Worm (Caenorhabditis elegans) whole organism, L3 larva: ENCODE data around the gene got-1.2.

Source experiments
- ZK546.5 ChIP-seq: sonication (generic microtip); optimal IDR thresholded peaks from 2 replicates; lab custom pipeline; 2017; ENCODE audit warnings: missing biosample characterization, missing genetic modification characterization
- aly-2 ChIP-seq: fragments of 150-350 bp; optimal IDR thresholded peaks from 2 replicates; lab custom pipeline; 2014; ENCODE audit warnings: missing biosample characterization, missing genetic modification characterization
- ceh-16 ChIP-seq: sonication (generic microtip); optimal IDR thresholded peaks from 2 replicates; lab custom pipeline; 2017; ENCODE audit warnings: missing biosample characterization, missing genetic modification characterization
- ceh-82 ChIP-seq: fragments of 150-350 bp; optimal IDR thresholded peaks from 2 replicates; lab custom pipeline; 2014; ENCODE audit warnings: missing biosample characterization, missing genetic modification characterization
- ceh-9 ChIP-seq: sonication (generic microtip); optimal IDR thresholded peaks from 2 replicates; lab custom pipeline; 2018; ENCODE audit warnings: missing biosample characterization, missing genetic modification characterization
- egl-5 ChIP-seq: fragments of 150-350 bp; optimal IDR thresholded peaks from 2 replicates; lab custom pipeline; 2017; ENCODE audit warnings: missing biosample characterization, missing genetic modification reagents, missing genetic modification characterization, inconsistent platforms
- elt-1 ChIP-seq: fragments of 150-350 bp; optimal IDR thresholded peaks from 2 replicates; lab custom pipeline; 2014; ENCODE audit warnings: missing biosample characterization, missing genetic modification characterization
- elt-2 ChIP-seq: sonication (generic microtip); optimal IDR thresholded peaks from 2 replicates; lab custom pipeline; 2016; ENCODE audit warnings: missing genetic modification reagents, mild to moderate bottlenecking, missing genetic modification characterization, missing compliant biosample characterization
- elt-3 ChIP-seq, 3 experiments: fragments of 150-350 bp in 1 of 3; sonication (generic microtip) in 2 of 3; optimal IDR thresholded peaks; 2 replicates in 2 of 3; 4 replicates in 1 of 3; lab custom pipeline; 2014 to 2017; ENCODE audit warnings: missing biosample characterization in 3 of 3, missing genetic modification characterization in 3 of 3
- eor-1 ChIP-seq, 2 experiments: fragments of 150-350 bp; optimal IDR thresholded peaks; 2 replicates each; lab custom pipeline; 2014 to 2018; ENCODE audit warnings: missing biosample characterization in 2 of 2, missing genetic modification characterization in 2 of 2
- fkh-10 ChIP-seq: sonication (generic microtip); optimal IDR thresholded peaks from 2 replicates; lab custom pipeline; 2017; ENCODE audit warnings: missing biosample characterization, missing genetic modification reagents, missing genetic modification characterization
- hmg-11 ChIP-seq: sonication (generic microtip); optimal IDR thresholded peaks from 2 replicates; lab custom pipeline; 2016; ENCODE audit warnings: missing genetic modification characterization, missing compliant biosample characterization
- jun-1 ChIP-seq: fragments of 150-350 bp; optimal IDR thresholded peaks from 2 replicates; lab custom pipeline; 2014; ENCODE audit warnings: missing biosample characterization, missing genetic modification reagents, missing genetic modification characterization
- lin-15B ChIP-seq: fragments of 150-350 bp; optimal IDR thresholded peaks from 2 replicates; lab custom pipeline; 2014; ENCODE audit warnings: missing biosample characterization, missing genetic modification characterization
- lsy-12 ChIP-seq: sonication (generic microtip); optimal IDR thresholded peaks from 2 replicates; lab custom pipeline; 2016; ENCODE audit warnings: mild to moderate bottlenecking, missing genetic modification characterization, missing compliant biosample characterization
- mdl-1 ChIP-seq: fragments of 150-350 bp; optimal IDR thresholded peaks from 2 replicates; lab custom pipeline; 2014; ENCODE audit warnings: missing biosample characterization, missing genetic modification characterization
- mml-1 ChIP-seq: fragments of 150-350 bp; sonication (generic microtip); optimal IDR thresholded peaks from 3 replicates; lab custom pipeline; 2014; ENCODE audit warnings: missing biosample characterization, missing genetic modification characterization
- nfya-1 ChIP-seq: sonication (generic microtip); optimal IDR thresholded peaks from 2 replicates; lab custom pipeline; 2017; ENCODE audit warnings: missing genetic modification characterization, mild to moderate bottlenecking, missing compliant biosample characterization, antibody characterized with exemption, moderate library complexity; ENCODE audit not compliant: insufficient read depth
- nhr-23 ChIP-seq: fragments of 150-350 bp; optimal IDR thresholded peaks from 2 replicates; lab custom pipeline; 2014; ENCODE audit warnings: missing biosample characterization, missing genetic modification reagents, missing genetic modification characterization
- nhr-237 ChIP-seq: fragments of 150-350 bp; optimal IDR thresholded peaks from 2 replicates; lab custom pipeline; 2014; ENCODE audit warnings: missing biosample characterization, missing genetic modification characterization
- nhr-25 ChIP-seq: sonication (generic microtip); optimal IDR thresholded peaks from 2 replicates; lab custom pipeline; 2017; ENCODE audit warnings: missing biosample characterization, missing genetic modification characterization
- nhr-28 ChIP-seq: fragments of 150-350 bp; optimal IDR thresholded peaks from 2 replicates; lab custom pipeline; 2014; ENCODE audit warnings: missing biosample characterization, missing genetic modification characterization
- nhr-67 ChIP-seq: fragments of 150-350 bp; optimal IDR thresholded peaks from 2 replicates; lab custom pipeline; 2014; ENCODE audit warnings: missing biosample characterization, missing genetic modification characterization
- nhr-76 ChIP-seq: fragments of 150-350 bp; sonication (generic microtip); optimal IDR thresholded peaks from 5 replicates; lab custom pipeline; 2014; ENCODE audit warnings: missing biosample characterization, missing genetic modification characterization
- pqm-1 ChIP-seq: fragments of 150-350 bp; optimal IDR thresholded peaks from 2 replicates; lab custom pipeline; 2017; ENCODE audit warnings: missing biosample characterization, missing genetic modification characterization, inconsistent platforms
- sea-2 ChIP-seq: fragments of 150-350 bp; sonication (generic microtip); optimal IDR thresholded peaks from 4 replicates; lab custom pipeline; 2014; ENCODE audit warnings: missing biosample characterization, missing genetic modification reagents, missing genetic modification characterization
- skn-1 ChIP-seq: fragments of 150-350 bp; optimal IDR thresholded peaks from 2 replicates; lab custom pipeline; 2014; ENCODE audit warnings: missing biosample characterization, missing genetic modification characterization
- snpc-4 ChIP-seq: fragments of 150-350 bp; optimal IDR thresholded peaks from 2 replicates; lab custom pipeline; 2014; ENCODE audit warnings: missing biosample characterization, missing genetic modification characterization
- tbx-2 ChIP-seq: sonication (generic microtip); optimal IDR thresholded peaks from 2 replicates; lab custom pipeline; 2016; ENCODE audit warnings: mild to moderate bottlenecking, missing genetic modification characterization, missing compliant biosample characterization
- unc-39 ChIP-seq: sonication (generic microtip); optimal IDR thresholded peaks from 4 replicates; lab custom pipeline; 2017; ENCODE audit warnings: missing biosample characterization, missing genetic modification characterization
- unc-62 ChIP-seq: fragments of 150-350 bp; sonication (generic microtip); optimal IDR thresholded peaks from 4 replicates; lab custom pipeline; 2014; ENCODE audit warnings: missing biosample characterization, missing genetic modification reagents, missing genetic modification characterization
- zag-1 ChIP-seq: fragments of 150-350 bp; optimal IDR thresholded peaks from 2 replicates; lab custom pipeline; 2014; ENCODE audit warnings: missing biosample characterization, missing genetic modification characterization

got-1.2 gene

DNA sequence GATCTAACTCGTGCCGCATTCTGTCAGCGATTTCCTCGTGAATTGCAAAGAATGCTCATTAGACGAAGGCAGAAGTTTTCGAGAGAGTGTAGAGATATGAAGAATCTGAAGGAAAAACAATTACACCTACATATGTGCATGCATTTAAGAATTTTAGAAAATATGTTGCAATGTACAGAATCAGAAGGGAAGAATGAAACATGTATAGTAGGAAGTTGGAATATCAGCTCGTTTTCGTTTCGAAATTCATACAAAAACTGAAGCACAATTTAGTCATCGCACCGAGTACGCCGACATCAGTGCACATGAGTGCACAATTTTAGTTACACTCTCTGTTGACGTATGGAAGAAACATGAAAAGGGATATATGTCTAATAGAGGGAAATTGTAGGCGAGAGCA, 38.5 kb downstream of the got-1.2 start, which contains the start of gene C10E2.5:
C10E2.5 (minus strand) TSS at position 101 of the 400 bp plus-strand sequence.
- TF ChIP-seq jun-1 (tag; lab: Kevin White, UChicago) (no peak), sea-2 (GFP tag; lab: Kevin White, UChicago) (no peak), mml-1 (tag; lab: Kevin White, UChicago) (no peak), nhr-67 (tag; lab: Kevin White, UChicago) (no peak), unc-39 (tag; lab: Kevin White, UChicago) (no peak), ceh-16 (tag; lab: Kevin White, UChicago) (no peak), egl-5 (tag; lab: Kevin White, UChicago) (no peak), unc-62 (no peak), snpc-4 (tag; lab: Kevin White, UChicago) (no peak), nhr-76 (tag; lab: Kevin White, UChicago) (no peak), ceh-9 (tag; lab: Kevin White, UChicago) (no peak), nhr-237 (tag; lab: Kevin White, UChicago) (no peak), pqm-1 (tag; lab: Kevin White, UChicago) (no peak), ceh-82 (tag; lab: Kevin White, UChicago) (no peak), fkh-10 (GFP tag; lab: Kevin White, UChicago) (no peak), elt-2 (tag; lab: Kevin White, UChicago) (no peak), nhr-25 (tag; lab: Kevin White, UChicago) (no peak), lin-15B (tag; lab: Kevin White, UChicago) (no peak), mdl-1 (tag; lab: Kevin White, UChicago) (no peak), hmg-11 (tag; lab: Kevin White, UChicago) (no peak)

DNA sequence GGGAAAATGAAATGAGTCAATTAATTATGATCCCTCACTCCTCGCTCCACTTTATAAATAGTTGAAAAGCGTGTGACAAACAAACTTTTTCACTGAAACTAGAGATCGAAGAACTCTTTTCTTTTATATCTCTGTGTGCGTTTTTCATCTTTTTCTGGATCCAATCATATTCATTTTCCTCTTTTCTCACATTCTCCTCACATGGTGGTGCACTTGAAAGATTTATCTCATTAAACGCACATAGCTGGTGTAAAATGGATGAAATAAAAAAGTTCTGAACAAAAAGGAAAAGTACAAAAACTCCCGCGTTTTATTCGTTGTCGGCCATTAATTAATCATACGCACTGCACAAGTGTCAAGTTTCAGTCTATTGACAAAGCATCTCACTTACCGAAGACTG, 40.7 kb downstream of the got-1.2 start:
- TF ChIP-seq lsy-12 (tag; lab: Kevin White, UChicago) (no peak), snpc-4 (tag; lab: Kevin White, UChicago) (no peak), nhr-23 (tag; lab: Kevin White, UChicago) (no peak), nhr-25 (tag; lab: Kevin White, UChicago) (no peak), skn-1 (tag; lab: Kevin White, UChicago) (no peak), ceh-9 (tag; lab: Kevin White, UChicago) (no peak), ceh-82 (tag; lab: Kevin White, UChicago) (no peak), pqm-1 (tag; lab: Kevin White, UChicago) (no peak), zag-1 (tag; lab: Kevin White, UChicago) (no peak), elt-1 (tag; lab: Kevin White, UChicago) (no peak), nhr-67 (tag; lab: Kevin White, UChicago) (no peak), unc-39 (tag; lab: Kevin White, UChicago) (no peak), nhr-237 (tag; lab: Kevin White, UChicago) (no peak), elt-2 (tag; lab: Kevin White, UChicago) (no peak), tbx-2 (tag; lab: Kevin White, UChicago) (no peak)
- TF ChIP-seq, all 47 proteins: peak for 0

DNA sequence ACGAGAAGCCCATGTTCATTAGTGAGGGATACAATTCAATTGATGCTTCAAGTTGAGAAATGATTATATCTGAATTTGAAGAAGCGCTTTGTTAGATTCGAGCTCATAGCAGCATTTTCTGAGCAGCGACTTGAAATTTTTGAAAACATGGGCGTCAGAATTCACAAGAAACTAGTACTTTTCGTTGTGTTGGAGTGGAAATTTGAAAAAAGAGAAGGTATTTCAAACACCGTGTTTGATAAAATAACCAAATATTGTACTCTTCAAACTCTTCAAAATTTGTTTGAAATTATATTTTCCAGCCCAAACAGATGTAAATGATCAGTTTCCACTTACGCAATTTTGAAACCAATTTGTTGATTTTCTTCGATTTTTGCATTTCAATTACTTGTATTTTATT, 48.0 kb downstream of the got-1.2 start, which contains the start of gene C10E2.2:
C10E2.2 (plus strand) TSS at position 301 of the 400 bp plus-strand sequence.
- TF ChIP-seq eor-1 (tag; optimal IDR thresholded peaks at IDR 0.05; lab: Kevin White, UChicago) (no peak), nfya-1 (no peak), egl-5 (tag; lab: Kevin White, UChicago) (no peak), zag-1 (tag; lab: Kevin White, UChicago) (no peak), elt-1 (tag; lab: Kevin White, UChicago) (no peak), nhr-28 (tag; lab: Kevin White, UChicago) (no peak), mdl-1 (tag; lab: Kevin White, UChicago) (no peak), elt-3 (tag; optimal IDR thresholded peaks at IDR 0.05; lab: Kevin White, UChicago) (no peak), nhr-25 (tag; lab: Kevin White, UChicago) (no peak), ZK546.5 (no peak), aly-2 (tag; lab: Kevin White, UChicago) (no peak), sea-2 (GFP tag; lab: Kevin White, UChicago) (no peak), lin-15B (tag; lab: Kevin White, UChicago) (no peak), elt-2 (tag; lab: Kevin White, UChicago) (no peak)
- TF ChIP-seq, all 47 proteins: peak for 0
